Worm (Caenorhabditis elegans): ENCODE measurements around the gene ergi-2.
A peak's percentile ranks its signal among the peaks of the same experiment; 100 is the strongest.
"Not testable (repeated sequence)": the region's sequence is repeated elsewhere in the genome, so short reads cannot be mapped to it uniquely, and the experiment has no call there.

ergi-2 gene

DNA sequence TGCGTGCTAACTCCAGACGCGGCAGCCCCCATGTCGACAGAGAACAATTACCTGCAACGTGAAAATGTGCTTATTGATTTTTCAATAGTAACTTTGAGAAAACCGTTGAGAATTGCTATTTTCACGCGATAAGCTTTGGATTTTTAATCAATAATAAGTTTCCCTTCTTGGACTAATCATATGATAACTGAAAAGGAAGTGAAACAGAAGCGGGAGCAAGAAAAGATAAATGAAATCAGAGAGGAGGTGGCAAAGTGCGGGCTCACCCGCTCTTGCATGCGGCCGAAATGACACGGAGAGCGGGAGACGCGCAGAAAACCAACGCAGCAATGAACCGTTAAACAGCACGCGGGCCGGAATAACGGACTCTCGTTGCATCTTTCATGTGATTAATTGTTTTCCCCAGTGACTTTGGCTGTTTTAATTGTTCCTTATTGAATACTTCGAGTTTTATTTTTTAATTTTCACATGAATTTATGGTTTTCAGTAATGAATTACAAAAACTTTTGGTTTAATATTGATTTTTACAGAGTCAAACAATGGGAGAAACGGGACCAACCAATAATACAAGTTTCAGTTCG, 36.8 kb downstream of the ergi-2 start, which contains the start of the genes flwr-1 and tbc-1:
Gene flwr-1, minus strand, starts transcription at position 51 of the 581 bp plus-strand sequence.
Gene tbc-1, plus strand, starts transcription at position 531 of the 581 bp plus-strand sequence.
- TF ChIP-seq ceh-13 (GFP tag; optimal IDR thresholded peaks at IDR 0.05) (no peak), F13C5.2 (tag; optimal IDR thresholded peaks at IDR 0.05) (peak; percentile 17), aly-1 (tag; optimal IDR thresholded peaks at IDR 0.05) (no peak), ceh-36 (tag; optimal IDR thresholded peaks at IDR 0.05) (no peak), hmbx-1 (tag; optimal IDR thresholded peaks at IDR 0.05) (no peak), tra-4 (tag; optimal IDR thresholded peaks at IDR 0.05) (no peak), B0310.2 (tag; optimal IDR thresholded peaks at IDR 0.05) (no peak), ets-7 (tag; optimal IDR thresholded peaks at IDR 0.05) (no peak)

- no peak for TF ChIP-seq tbx-11 (GFP tag; IDR thresholded peaks at IDR 0.05)
- TF ChIP-seq scrt-1 (GFP tag; IDR thresholded peaks at IDR 0.05), result no peak
- TF ChIP-seq hmg-4 (GFP tag; optimal IDR thresholded peaks at IDR 0.05), result no peak
- TF ChIP-seq tra-4 (tag; optimal IDR thresholded peaks at IDR 0.05), result no peak
- no peak for TF ChIP-seq ceh-36 (tag; optimal IDR thresholded peaks at IDR 0.05)
- TF ChIP-seq ceh-13 (GFP tag; optimal IDR thresholded peaks at IDR 0.05), result no peak
- TF ChIP-seq tbx-37 (GFP tag; conservative IDR thresholded peaks at IDR 0.05), result no peak
- TF ChIP-seq F13C5.2 (tag; optimal IDR thresholded peaks at IDR 0.05), result no peak
- TF ChIP-seq ets-7 (tag; optimal IDR thresholded peaks at IDR 0.05), result no peak
- TF ChIP-seq ama-1 (optimal IDR thresholded peaks at IDR 0.05), result no peak
- no peak for TF ChIP-seq hnd-1 (tag; optimal IDR thresholded peaks at IDR 0.05)
- TF ChIP-seq pes-1 (GFP tag; IDR thresholded peaks at IDR 0.05), result no peak
- TF ChIP-seq sea-1 (GFP tag; conservative IDR thresholded peaks at IDR 0.05), result no peak
- TF ChIP-seq flt-1 (GFP tag; IDR thresholded peaks at IDR 0.05), result no peak
- no peak for TF ChIP-seq aly-1 (tag; optimal IDR thresholded peaks at IDR 0.05)
- no peak for TF ChIP-seq hmbx-1 (tag; optimal IDR thresholded peaks at IDR 0.05)
- TF ChIP-seq B0310.2 (tag; optimal IDR thresholded peaks at IDR 0.05), result no peak
Measured at ce11 chrX:14969615-14970014, 37.5 kb downstream of the ergi-2 start.

ce11 chrX:14966515-14966914, 40.6 kb downstream of the ergi-2 start, which contains the start of gene F20D1.22:
F20D1.22 (plus strand) TSS chrX:14966815.
- TF ChIP-seq F13C5.2 (tag; optimal IDR thresholded peaks at IDR 0.05); hmg-4 (GFP tag; optimal IDR thresholded peaks at IDR 0.05); ama-1 (optimal IDR thresholded peaks at IDR 0.05): not testable (repeated sequence)

- no peak for TF ChIP-seq flt-1 (GFP tag; IDR thresholded peaks at IDR 0.05)
- TF ChIP-seq ama-1 (optimal IDR thresholded peaks at IDR 0.05), result no peak
- TF ChIP-seq hnd-1 (tag; optimal IDR thresholded peaks at IDR 0.05), result no peak
- no peak for TF ChIP-seq ceh-36 (tag; optimal IDR thresholded peaks at IDR 0.05)
- TF ChIP-seq sea-1 (GFP tag; conservative IDR thresholded peaks at IDR 0.05), result no peak
- TF ChIP-seq tra-4 (tag; optimal IDR thresholded peaks at IDR 0.05), result no peak
- no peak for TF ChIP-seq ets-7 (tag; optimal IDR thresholded peaks at IDR 0.05)
- TF ChIP-seq scrt-1 (GFP tag; IDR thresholded peaks at IDR 0.05), result no peak
- no peak for TF ChIP-seq tbx-11 (GFP tag; IDR thresholded peaks at IDR 0.05)
- TF ChIP-seq B0310.2 (tag; optimal IDR thresholded peaks at IDR 0.05), result no peak
- no peak for TF ChIP-seq pes-1 (GFP tag; IDR thresholded peaks at IDR 0.05)
- TF ChIP-seq aly-1 (tag; optimal IDR thresholded peaks at IDR 0.05), result no peak
- no peak for TF ChIP-seq ceh-13 (GFP tag; optimal IDR thresholded peaks at IDR 0.05)
- no peak for TF ChIP-seq F13C5.2 (tag; optimal IDR thresholded peaks at IDR 0.05)
Measured at ce11 chrX:14965761-14966160, 41.3 kb downstream of the ergi-2 start, which contains the start of gene F45B8.5. F45B8.5 (plus strand) TSS chrX:14966061.

DNA sequence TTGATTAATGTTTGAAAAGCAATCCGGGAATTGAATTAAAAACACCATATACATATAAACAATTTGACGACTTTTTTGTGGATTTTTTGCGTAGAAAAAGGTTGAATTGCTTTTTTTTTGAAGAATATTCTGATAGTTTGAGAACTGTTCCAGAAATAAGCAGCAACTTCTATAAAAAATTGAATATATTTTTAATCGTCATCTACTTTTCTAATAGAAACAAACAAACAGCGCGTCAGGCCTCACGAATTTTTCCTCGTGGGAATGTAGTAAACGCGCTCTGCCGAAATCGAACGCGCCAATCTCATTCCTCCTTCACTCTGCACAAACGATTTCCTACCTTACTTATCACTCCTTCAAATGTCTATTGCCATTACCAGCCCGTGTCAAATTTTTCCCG, 42.9 kb downstream of the ergi-2 start, which contains the start of gene rgs-11:
Gene rgs-11, plus strand, starts transcription at position 301 of the 400 bp plus-strand sequence.
- TF ChIP-seq hmbx-1 (tag; optimal IDR thresholded peaks at IDR 0.05), result no peak
- TF ChIP-seq hnd-1 (tag; optimal IDR thresholded peaks at IDR 0.05), result no peak
- TF ChIP-seq ama-1 (optimal IDR thresholded peaks at IDR 0.05), result no peak
- TF ChIP-seq hmg-4 (GFP tag; optimal IDR thresholded peaks at IDR 0.05), result no peak
- no peak for TF ChIP-seq aly-1 (tag; optimal IDR thresholded peaks at IDR 0.05)
- TF ChIP-seq tra-4 (tag; optimal IDR thresholded peaks at IDR 0.05), result no peak
- TF ChIP-seq ceh-13 (GFP tag; optimal IDR thresholded peaks at IDR 0.05), result no peak

ce11 chrX:14962456-14962855, 44.7 kb downstream of the ergi-2 start, which contains the start of gene rgs-10:
rgs-10 (plus strand) TSS chrX:14962756.
- TF ChIP-seq flt-1 (GFP tag; IDR thresholded peaks at IDR 0.05) (no peak), hnd-1 (tag; optimal IDR thresholded peaks at IDR 0.05) (no peak), B0310.2 (tag; optimal IDR thresholded peaks at IDR 0.05) (no peak), ama-1 (optimal IDR thresholded peaks at IDR 0.05) (no peak), hmg-4 (GFP tag; optimal IDR thresholded peaks at IDR 0.05) (no peak), aly-1 (tag; optimal IDR thresholded peaks at IDR 0.05) (no peak), ets-7 (tag; optimal IDR thresholded peaks at IDR 0.05) (no peak), ceh-36 (tag; optimal IDR thresholded peaks at IDR 0.05) (no peak), sea-1 (GFP tag; conservative IDR thresholded peaks at IDR 0.05) (no peak), tra-4 (tag; optimal IDR thresholded peaks at IDR 0.05) (no peak), scrt-1 (GFP tag; IDR thresholded peaks at IDR 0.05) (no peak), ceh-13 (GFP tag; optimal IDR thresholded peaks at IDR 0.05) (no peak), F13C5.2 (tag; optimal IDR thresholded peaks at IDR 0.05) (no peak), tbx-11 (GFP tag; IDR thresholded peaks at IDR 0.05) (no peak)

- TF ChIP-seq ceh-36 (tag; optimal IDR thresholded peaks at IDR 0.05) (no peak), hmbx-1 (tag; optimal IDR thresholded peaks at IDR 0.05) (no peak), B0310.2 (tag; optimal IDR thresholded peaks at IDR 0.05) (no peak)
Measured at ce11 chrX:14961471-14961870, 45.6 kb downstream of the ergi-2 start, which contains the start of gene idpp-3. idpp-3 (minus strand) TSS chrX:14961571.

ce11 chrX:14960841-14961240, 46.3 kb downstream of the ergi-2 start:
- no peak for TF ChIP-seq sea-1 (GFP tag; conservative IDR thresholded peaks at IDR 0.05)
- no peak for TF ChIP-seq tbx-11 (GFP tag; IDR thresholded peaks at IDR 0.05)
- no peak for TF ChIP-seq tbx-37 (GFP tag; conservative IDR thresholded peaks at IDR 0.05)
- TF ChIP-seq scrt-1 (GFP tag; IDR thresholded peaks at IDR 0.05), result peak; percentile 24; the same call in 1 of the 2 replicates
- TF ChIP-seq hmg-4 (GFP tag; optimal IDR thresholded peaks at IDR 0.05), result no peak

All from whole organism, early embryonic.